Fruit fly (Drosophila melanogaster): Measurements from ENCODE around the gene Rap1.

The Rap1 gene

DNA sequence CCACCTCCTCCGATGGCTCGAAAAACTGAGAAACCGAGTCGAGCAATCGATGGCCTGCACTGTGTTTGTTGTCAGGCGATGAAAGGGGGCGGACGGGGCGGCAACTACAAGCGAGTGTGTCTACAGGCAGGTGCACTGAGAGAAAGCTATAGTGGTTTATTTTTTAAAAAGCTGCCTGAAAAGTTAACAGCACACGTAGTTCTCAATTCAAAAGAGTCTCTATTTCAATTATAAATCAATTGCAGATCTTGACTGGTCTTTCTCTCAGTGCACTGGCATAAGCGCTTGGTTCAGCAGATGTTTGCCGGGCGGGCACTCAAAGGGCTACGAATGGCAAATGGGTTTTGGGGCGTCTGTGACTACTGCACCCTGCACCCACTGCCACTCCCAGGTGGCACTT is 18.7 kb upstream of the Rap1 start (continued):
- TF ChIP-seq Oaz (GFP tag; IDR thresholded peaks at IDR 0.05) (0 out of 2 replicates have a peak, but pooled peaks have one; percentile 28), CG14965 (GFP tag; optimal IDR thresholded peaks at IDR 0.05; ENCODE audit: borderline replicate concordance) (no peak), CG10366 (GFP tag; IDR thresholded peaks at IDR 0.05) (peak; percentile 34; the same call in 1 of the 2 replicates), hkb (optimal IDR thresholded peaks at IDR 0.05) (no peak), hkb (GFP tag; IDR thresholded peaks at IDR 0.05) (peak; percentile 57; the same call in 1 of the 2 replicates), dysf (GFP tag; IDR thresholded peaks at IDR 0.05) (peak; percentile 75), mld (GFP tag; IDR thresholded peaks at IDR 0.05; ENCODE audit: partially characterized antibody) (no peak), NC2β (GFP tag; optimal IDR thresholded peaks at IDR 0.05) (no peak), sd (tag; optimal IDR thresholded peaks at IDR 0.05) (no peak), Ssrp (tag; optimal IDR thresholded peaks at IDR 0.05) (no peak), CG7745 (tag; optimal IDR thresholded peaks at IDR 0.05) (no peak), Rx (GFP tag; IDR thresholded peaks at IDR 0.05) (0 out of 2 replicates have a peak, but pooled peaks have one; percentile 49), Fer1 (GFP tag; optimal IDR thresholded peaks at IDR 0.05) (peak; percentile 51), grau (tag; optimal IDR thresholded peaks at IDR 0.05) (peak; percentile 4), CG3847 (GFP tag; IDR thresholded peaks at IDR 0.05) (peak; percentile 39), CG18619 (GFP tag; optimal IDR thresholded peaks at IDR 0.05) (no peak), Hmx (GFP tag; optimal IDR thresholded peaks at IDR 0.05) (no peak), chinmo (GFP tag; IDR thresholded peaks at IDR 0.05; ENCODE audit: partially characterized antibody) (no peak), ac (GFP tag; optimal IDR thresholded peaks at IDR 0.05) (no peak), sob (GFP tag; IDR thresholded peaks at IDR 0.05) (peak; percentile 49; the same call in 1 of the 2 replicates), CG15696 (tag; optimal IDR thresholded peaks at IDR 0.05) (no peak), CG4424 (GFP tag; optimal IDR thresholded peaks at IDR 0.05) (no peak), Gug (GFP tag; IDR thresholded peaks at IDR 0.05) (peak; percentile 54; the same call in 3 of the 4 replicates), CG2129 (GFP tag; IDR thresholded peaks at IDR 0.05; ENCODE audit: partially characterized antibody) (no peak), CG7357 (GFP tag; IDR thresholded peaks at IDR 0.05) (0 out of 3 replicates have a peak, but pooled peaks have one; percentile 34), CG8290 (GFP tag; optimal IDR thresholded peaks at IDR 0.05) (no peak), CG8290 (tag; optimal IDR thresholded peaks at IDR 0.05) (peak in 1 of 2 experiments; percentile 40), ro (GFP tag; IDR thresholded peaks at IDR 0.05) (0 out of 2 replicates have a peak, but pooled peaks have one; percentile 13), CG7839 (tag; optimal IDR thresholded peaks at IDR 0.05) (peak; percentile 41), Xrp1 (GFP tag; IDR thresholded peaks at IDR 0.05) (peak; percentile 45; the same call in 1 of the 2 replicates), zfh1 (GFP tag; IDR thresholded peaks at IDR 0.05) (peak; percentile 54; the same call in 1 of the 3 replicates), ssp (GFP tag; IDR thresholded peaks at IDR 0.05) (peak; percentile 59; the same call in 1 of the 2 replicates), Lpt (GFP tag; optimal IDR thresholded peaks at IDR 0.05) (no peak), CG17568 (GFP tag; optimal IDR thresholded peaks at IDR 0.05) (no peak), zen2 (GFP tag; IDR thresholded peaks at IDR 0.05; ENCODE audit: partially characterized antibody) (no peak), maf-S (GFP tag; optimal IDR thresholded peaks at IDR 0.05) (no peak), corto (GFP tag; optimal IDR thresholded peaks at IDR 0.05) (no peak), CG17359 (tag; optimal IDR thresholded peaks at IDR 0.05) (peak; percentile 51), Xbp1 (GFP tag; optimal IDR thresholded peaks at IDR 0.05) (no peak), CG3281 (GFP tag; optimal IDR thresholded peaks at IDR 0.05) (peak; percentile 35), Aef1 (GFP tag; IDR thresholded peaks at IDR 0.05) (peak; percentile 66), CG2678 (tag; optimal IDR thresholded peaks at IDR 0.05) (peak; percentile 16), lmd (GFP tag; IDR thresholded peaks at IDR 0.05) (peak; percentile 65; the same call in 1 of the 2 replicates), wek (GFP tag; optimal IDR thresholded peaks at IDR 0.05) (no peak), Mad (GFP tag; optimal IDR thresholded peaks at IDR 0.05) (no peak), H15 (GFP tag; IDR thresholded peaks at IDR 0.05) (peak; percentile 57; the same call in 1 of the 3 replicates)

Data from whole organism, embryonic.